Fruit fly (Drosophila melanogaster) whole organism, embryonic: ENCODE measurements around the gene CG8563.
A peak's percentile ranks its signal among the peaks of the same experiment; 100 is the strongest.

Source experiments
- Atf-2 ChIP-seq: fragments of 200-800 bp; sonication (Bioruptor generic); optimal IDR thresholded peaks from 2 replicates; lab custom pipeline; 2016; ENCODE audit warnings: missing biosample characterization, missing genetic modification characterization
- CG11093 ChIP-seq: fragments of 200-800 bp; sonication (Bioruptor generic); IDR thresholded peaks from 3 replicates; pipeline ENCODE4 v1.3.6; 2022; ENCODE audit warnings: missing biosample characterization, missing genetic modification characterization
- CG12391 ChIP-seq: fragments of 200-800 bp; sonication (Bioruptor generic); optimal IDR thresholded peaks from 3 replicates; lab custom pipeline; 2018; ENCODE audit warnings: missing biosample characterization, mild to moderate bottlenecking, missing genetic modification characterization, moderate library complexity
- CG13894 ChIP-seq: fragments of 200-800 bp; sonication (Bioruptor generic); optimal IDR thresholded peaks from 3 replicates; lab custom pipeline; 2018; ENCODE audit warnings: missing biosample characterization, mild to moderate bottlenecking, missing genetic modification characterization, moderate library complexity
- CG17328 ChIP-seq: fragments of 200-800 bp; sonication (Bioruptor generic); IDR thresholded peaks from 2 replicates; pipeline ENCODE4 v1.3.6; 2022; ENCODE audit warnings: missing biosample characterization, missing genetic modification characterization
- CG34224 ChIP-seq: fragments of 200-800 bp; sonication (Bioruptor generic); IDR thresholded peaks from 3 replicates; pipeline ENCODE4 v1.3.6; 2022; ENCODE audit warnings: missing biosample characterization, missing genetic modification characterization; ENCODE audit not compliant: partially characterized antibody
- CG4424 ChIP-seq: fragments of 200-800 bp; sonication (Bioruptor generic); optimal IDR thresholded peaks from 3 replicates; lab custom pipeline; 2016; ENCODE audit warnings: missing biosample characterization, missing genetic modification characterization
- CG7839 ChIP-seq: fragments of 200-800 bp; sonication (Bioruptor generic); optimal IDR thresholded peaks from 3 replicates; lab custom pipeline; 2018; ENCODE audit warnings: missing biosample characterization, mild to moderate bottlenecking, missing genetic modification characterization, moderate library complexity
- CG8359 ChIP-seq: fragments of 200-800 bp; sonication (Bioruptor generic); optimal IDR thresholded peaks from 2 replicates; lab custom pipeline; 2017; ENCODE audit warnings: missing biosample characterization, mild to moderate bottlenecking, missing genetic modification characterization, borderline replicate concordance
- CG9932 ChIP-seq: fragments of 200-800 bp; sonication (Bioruptor generic); IDR thresholded peaks from 2 replicates; pipeline ENCODE4 v1.3.6; 2022; ENCODE audit warnings: missing biosample characterization, missing genetic modification characterization
- Dip2 ChIP-seq: fragments of 200-800 bp; sonication (Bioruptor generic); IDR thresholded peaks from 2 replicates; pipeline ENCODE4 v1.3.6; 2022; ENCODE audit warnings: missing biosample characterization, missing genetic modification characterization
- Fer1 ChIP-seq: fragments of 200-800 bp; sonication (Bioruptor generic); optimal IDR thresholded peaks from 2 replicates; lab custom pipeline; 2017; ENCODE audit warnings: missing biosample characterization, mild to moderate bottlenecking, missing genetic modification characterization
- Fer2 ChIP-seq: fragments of 200-800 bp; sonication (Bioruptor generic); optimal IDR thresholded peaks from 2 replicates; lab custom pipeline; 2018; ENCODE audit warnings: missing biosample characterization, mild to moderate bottlenecking, missing genetic modification characterization, moderate library complexity
- HmgZ ChIP-seq: fragments of 200-800 bp; sonication (Bioruptor generic); optimal IDR thresholded peaks from 2 replicates; lab custom pipeline; 2018; ENCODE audit warnings: missing biosample characterization, mild to moderate bottlenecking, missing genetic modification characterization
- Hr78 ChIP-seq, 2 experiments: fragments of 200-800 bp in 1 of 2; fragments of >200 bp in 1 of 2; sonication (Bioruptor generic) in 1 of 2; optimal IDR thresholded peaks; 2 replicates each; lab custom pipeline; 2017 to 2019; ENCODE audit warnings: missing biosample characterization in 2 of 2, missing genetic modification characterization in 2 of 2, mild to moderate bottlenecking in 1 of 2, moderate library complexity in 1 of 2
- Lim3 ChIP-seq: fragments of 200-800 bp; sonication (Bioruptor generic); IDR thresholded peaks from 2 replicates; pipeline ENCODE4 v1.3.6; 2022; ENCODE audit warnings: missing biosample characterization, missing genetic modification characterization
- Lpt ChIP-seq: fragments of >200 bp; optimal IDR thresholded peaks from 2 replicates; lab custom pipeline; 2018; ENCODE audit warnings: missing biosample characterization, missing genetic modification characterization
- Mad ChIP-seq: fragments of 200-800 bp; sonication (Bioruptor generic); optimal IDR thresholded peaks from 2 replicates; lab custom pipeline; 2016; ENCODE audit warnings: missing biosample characterization, missing genetic modification characterization
- NC2α ChIP-seq: fragments of 200-800 bp; sonication (Bioruptor generic); optimal IDR thresholded peaks from 2 replicates; lab custom pipeline; 2016; ENCODE audit warnings: missing biosample characterization, missing genetic modification characterization
- Neu2 ChIP-seq: fragments of 200-800 bp; sonication (Bioruptor generic); optimal IDR thresholded peaks from 3 replicates; lab custom pipeline; 2016; ENCODE audit warnings: missing biosample characterization, missing genetic modification characterization, borderline replicate concordance
- Oli ChIP-seq: fragments of 200-800 bp; sonication (Bioruptor generic); optimal IDR thresholded peaks from 2 replicates; lab custom pipeline; 2018; ENCODE audit warnings: missing biosample characterization, mild to moderate bottlenecking, missing genetic modification characterization, moderate library complexity
- Pdp1 ChIP-seq, 2 experiments: fragments of 200-800 bp; sonication (Bioruptor generic); optimal IDR thresholded peaks; 3 replicates each; lab custom pipeline; 2016; ENCODE audit warnings: missing biosample characterization in 2 of 2, missing genetic modification characterization in 2 of 2, mild to moderate bottlenecking in 1 of 2, moderate library complexity in 1 of 2
- Rfx ChIP-seq: fragments of 200-800 bp; sonication (Bioruptor generic); IDR thresholded peaks from 2 replicates; pipeline ENCODE4 v1.3.6; 2022; ENCODE audit warnings: missing biosample characterization, missing genetic modification characterization
- Sry-β ChIP-seq: fragments of 200-800 bp; sonication (Bioruptor generic); optimal IDR thresholded peaks from 2 replicates; lab custom pipeline; 2018; ENCODE audit warnings: missing biosample characterization, mild to moderate bottlenecking, missing genetic modification characterization, moderate library complexity
- Sry-δ ChIP-seq: fragments of 200-800 bp; sonication (Bioruptor generic); optimal IDR thresholded peaks from 2 replicates; lab custom pipeline; 2016; ENCODE audit warnings: missing biosample characterization, missing genetic modification characterization
- Trl ChIP-seq, 3 experiments: fragments of >200 bp in 2 of 3; fragments of 200-800 bp in 1 of 3; sonication (Bioruptor generic) in 1 of 3; optimal IDR thresholded peaks; 2 replicates in 1 of 3; 3 replicates in 2 of 3; lab custom pipeline; 2016 to 2017; ENCODE audit warnings: missing biosample characterization in 1 of 3, missing genetic modification characterization in 1 of 3
- Xbp1 ChIP-seq: fragments of 200-800 bp; sonication (Bioruptor generic); optimal IDR thresholded peaks from 3 replicates; lab custom pipeline; 2016; ENCODE audit warnings: missing biosample characterization, mild to moderate bottlenecking, missing genetic modification characterization
- az2 ChIP-seq: fragments of 200-800 bp; sonication (Bioruptor generic); optimal IDR thresholded peaks from 3 replicates; lab custom pipeline; 2016; ENCODE audit warnings: missing biosample characterization, missing genetic modification characterization
- bowl ChIP-seq: fragments of 200-800 bp; sonication (Bioruptor generic); IDR thresholded peaks from 2 replicates; pipeline ENCODE4 v1.3.6; 2022; ENCODE audit warnings: missing biosample characterization, missing genetic modification characterization
- cad ChIP-seq: fragments of >200 bp; optimal IDR thresholded peaks from 2 replicates; lab custom pipeline; 2017; ENCODE audit warnings: missing biosample characterization, missing genetic modification characterization
- chif ChIP-seq, 2 experiments: fragments of 200-800 bp; sonication (Bioruptor generic); optimal IDR thresholded peaks; 3 replicates each; lab custom pipeline; 2016; ENCODE audit warnings: missing biosample characterization in 2 of 2, missing genetic modification characterization in 2 of 2
- dm ChIP-seq: fragments of 200-800 bp; sonication (Bioruptor generic); optimal IDR thresholded peaks from 3 replicates; lab custom pipeline; 2016; ENCODE audit warnings: missing biosample characterization, missing genetic modification characterization
- fd3F ChIP-seq: fragments of 200-800 bp; sonication (Bioruptor generic); optimal IDR thresholded peaks from 2 replicates; lab custom pipeline; 2018; ENCODE audit warnings: missing biosample characterization, mild to moderate bottlenecking, missing genetic modification characterization, moderate library complexity
- fru ChIP-seq: fragments of >200 bp; optimal IDR thresholded peaks from 2 replicates; lab custom pipeline; 2017
- lab ChIP-seq: fragments of 200-800 bp; sonication (Bioruptor generic); optimal IDR thresholded peaks from 3 replicates; lab custom pipeline; 2017; ENCODE audit warnings: missing biosample characterization, missing genetic modification characterization, mild to moderate bottlenecking, moderate library complexity, missing genetic modification reagents
- luna ChIP-seq: fragments of 200-800 bp; sonication (Bioruptor generic); optimal IDR thresholded peaks from 2 replicates; lab custom pipeline; 2016; ENCODE audit warnings: missing biosample characterization, missing genetic modification characterization
- nom ChIP-seq: fragments of 200-800 bp; sonication (Bioruptor generic); optimal IDR thresholded peaks from 2 replicates; lab custom pipeline; 2017; ENCODE audit warnings: missing biosample characterization, missing genetic modification characterization, mild to moderate bottlenecking, moderate library complexity, missing genetic modification reagents
- odd ChIP-seq: fragments of 200-800 bp; sonication (Bioruptor generic); optimal IDR thresholded peaks from 2 replicates; lab custom pipeline; 2017; ENCODE audit warnings: missing biosample characterization, mild to moderate bottlenecking, missing genetic modification characterization
- org-1 ChIP-seq: fragments of 200-800 bp; sonication (Bioruptor generic); optimal IDR thresholded peaks from 2 replicates; lab custom pipeline; 2017; ENCODE audit warnings: missing biosample characterization, missing genetic modification characterization
- pan ChIP-seq, 4 experiments: fragments of >200 bp in 3 of 4; fragments of 200-800 bp in 1 of 4; sonication (Bioruptor generic) in 1 of 4; optimal IDR thresholded peaks in 3 of 4; IDR thresholded peaks in 1 of 4; 2 replicates each; pipeline versions ENCODE4 v1.3.6 to Lab custom; 2017 to 2022; ENCODE audit warnings: missing biosample characterization in 2 of 4, missing genetic modification characterization in 2 of 4, mixed read lengths in 1 of 4
- pho ChIP-seq: fragments of 200-800 bp; sonication (Bioruptor generic); optimal IDR thresholded peaks from 2 replicates; lab custom pipeline; 2016; ENCODE audit warnings: missing biosample characterization, missing genetic modification characterization
- pros ChIP-seq: fragments of 200-800 bp; sonication (Bioruptor generic); optimal IDR thresholded peaks from 3 replicates; lab custom pipeline; 2019; ENCODE audit warnings: missing biosample characterization, mild to moderate bottlenecking, missing genetic modification characterization, moderate library complexity
- pzg ChIP-seq: fragments of 200-800 bp; sonication (Bioruptor generic); optimal IDR thresholded peaks from 3 replicates; lab custom pipeline; 2018; ENCODE audit warnings: missing biosample characterization, mild to moderate bottlenecking, missing genetic modification characterization, moderate library complexity
- row ChIP-seq: fragments of 200-800 bp; sonication (Bioruptor generic); IDR thresholded peaks from 3 replicates; pipeline ENCODE4 v1.3.6; 2022; ENCODE audit warnings: missing biosample characterization, missing genetic modification characterization
- sqz ChIP-seq: fragments of 200-800 bp; sonication (Bioruptor generic); optimal IDR thresholded peaks from 3 replicates; lab custom pipeline; 2018; ENCODE audit warnings: missing biosample characterization, mild to moderate bottlenecking, missing genetic modification characterization
- tll ChIP-seq, 2 experiments: fragments of 200-800 bp in 1 of 2; fragments of >200 bp in 1 of 2; sonication (Bioruptor generic) in 1 of 2; optimal IDR thresholded peaks; 2 replicates each; lab custom pipeline; 2017 to 2019; ENCODE audit warnings: missing biosample characterization in 2 of 2, missing genetic modification characterization in 2 of 2, mild to moderate bottlenecking in 1 of 2, moderate library complexity in 1 of 2

CG8563 gene

dm6 chr3L:7367798-7368678 is 22.5 kb upstream of the CG8563 start (continued):
- no peak for TF ChIP-seq NC2α (GFP tag; lab: Kevin White, UChicago)
- TF ChIP-seq luna (GFP tag; lab: Kevin White, UChicago): no peak
- TF ChIP-seq CG17328 (GFP tag; lab: Robert Waterston, UW): peak; percentile 33; the same call in 1 of the 2 replicates
- peak; percentile 18 for TF ChIP-seq nom (GFP tag; lab: Kevin White, UChicago)
- TF ChIP-seq tll (GFP tag; optimal IDR thresholded peaks at IDR 0.05; lab: Kevin White, UChicago): no peak
- no peak for TF ChIP-seq Atf-2
- TF ChIP-seq pzg (GFP tag; lab: Kevin White, UChicago): peak; percentile 18
- TF ChIP-seq lab (GFP tag; lab: Kevin White, UChicago): no peak
- TF ChIP-seq Xbp1 (GFP tag; lab: Kevin White, UChicago): peak; percentile 35
- peak; percentile 46 for TF ChIP-seq CG4424
- peak in 1 of 2 experiments; percentile 47 for TF ChIP-seq Hr78 (GFP tag; optimal IDR thresholded peaks at IDR 0.05; lab: Kevin White, UChicago)
- TF ChIP-seq pan (optimal IDR thresholded peaks at IDR 0.05; lab: Kevin White, UChicago): no peak
- TF ChIP-seq pan (GFP tag; optimal IDR thresholded peaks at IDR 0.05 in 1 of 2, IDR thresholded peaks at IDR 0.05 in 1 of 2): peak in 1 of 2 experiments; percentile 32
- TF ChIP-seq Neu2 (GFP tag; lab: Kevin White, UChicago): no peak
- peak; percentile 40 for TF ChIP-seq Oli (tag; lab: Kevin White, UChicago)
- TF ChIP-seq cad (GFP tag; lab: Kevin White, UChicago): no peak
- TF ChIP-seq Fer1: peak; percentile 18
- peak; percentile 19 for TF ChIP-seq Sry-δ (GFP tag; lab: Kevin White, UChicago)
- TF ChIP-seq Sry-β (GFP tag; lab: Kevin White, UChicago): no peak
- peak; percentile 19 for TF ChIP-seq org-1 (GFP tag; lab: Kevin White, UChicago)
- peak; percentile 9 for TF ChIP-seq CG12391 (tag; lab: Kevin White, UChicago)
- TF ChIP-seq Mad (GFP tag; lab: Kevin White, UChicago): no peak
- no peak for TF ChIP-seq pho
- TF ChIP-seq odd (GFP tag; lab: Kevin White, UChicago): no peak
- TF ChIP-seq Trl (optimal IDR thresholded peaks at IDR 0.05; lab: Kevin White, UChicago): peak in 1 of 2 experiments; percentile 19
- TF ChIP-seq Trl (GFP tag; optimal IDR thresholded peaks at IDR 0.05; lab: Kevin White, UChicago): no peak
- no peak for TF ChIP-seq CG13894 (tag; lab: Kevin White, UChicago)
- peak; percentile 12 for TF ChIP-seq CG8359 (GFP tag; lab: Kevin White, UChicago)
- TF ChIP-seq HmgZ: no peak
- TF ChIP-seq fru (lab: Kevin White, UChicago): no peak
- TF ChIP-seq bowl (GFP tag; lab: Robert Waterston, UW): no peak
- peak; percentile 55 for TF ChIP-seq CG7839 (tag; lab: Kevin White, UChicago)
- peak; percentile 65 for TF ChIP-seq Rfx (GFP tag; lab: Robert Waterston, UW)
- peak; percentile 70 for TF ChIP-seq pros
- no peak for TF ChIP-seq dm
- no peak for TF ChIP-seq chif (GFP tag; optimal IDR thresholded peaks at IDR 0.05; lab: Kevin White, UChicago)
- TF ChIP-seq CG34224 (GFP tag; lab: Robert Waterston, UW): no peak
- TF ChIP-seq row (GFP tag; lab: Robert Waterston, UW): peak; percentile 15; the same call in 1 of the 3 replicates
- peak; percentile 1 for TF ChIP-seq az2 (GFP tag; lab: Kevin White, UChicago)
- TF ChIP-seq CG11093 (GFP tag; lab: Robert Waterston, UW): no peak
- no peak for TF ChIP-seq CG9932 (GFP tag; lab: Robert Waterston, UW)
- no peak for TF ChIP-seq Dip2 (GFP tag; lab: Robert Waterston, UW)
- TF ChIP-seq Fer2 (tag; lab: Kevin White, UChicago): no peak
- TF ChIP-seq sqz: peak; percentile 33
- TF ChIP-seq Lpt (GFP tag; lab: Kevin White, UChicago): no peak
- TF ChIP-seq Pdp1 (GFP tag; optimal IDR thresholded peaks at IDR 0.05; lab: Kevin White, UChicago): peak in 1 of 2 experiments; percentile 49
- TF ChIP-seq Lim3 (GFP tag; lab: Robert Waterston, UW): no peak
- TF ChIP-seq fd3F (GFP tag; lab: Kevin White, UChicago): no peak
